Worm (Caenorhabditis elegans) whole organism, dauer: ENCODE data around the gene F36H5.4.

ENCODE experiments used
- unc-62 ChIP-seq: sonication (generic microtip); optimal IDR thresholded peaks from 2 replicates; lab custom pipeline; 2017; ENCODE audit warnings: missing biosample characterization, missing genetic modification reagents, missing genetic modification characterization

The F36H5.4 gene

DNA sequence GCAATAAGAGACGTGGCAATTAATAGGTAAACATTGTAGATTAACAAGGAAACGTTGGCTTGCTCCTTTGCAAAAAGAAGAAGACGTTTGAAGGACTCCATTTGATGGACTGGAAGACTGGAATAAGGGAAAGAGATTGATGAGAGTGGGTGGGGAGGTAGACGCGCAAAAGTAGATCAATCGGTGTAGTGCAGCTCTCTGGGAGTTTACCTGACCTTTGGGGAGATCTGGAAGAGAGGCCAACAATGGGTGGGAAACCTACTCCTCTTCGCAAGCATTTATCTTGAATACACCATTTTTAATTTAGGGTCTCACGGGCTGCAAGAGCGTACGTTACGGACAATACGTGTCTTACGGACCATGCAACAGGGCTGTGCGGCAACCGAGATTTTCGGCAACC lies 44.7 kb downstream of the F36H5.4 start, which contains the start of gene C08F1.12:
Gene C08F1.12 (minus strand): TSS at position 101 of the 400 bp plus-strand sequence.
- TF ChIP-seq unc-62 (GFP tag; lab: Kevin White, UChicago) = no peak

- TF ChIP-seq unc-62 (GFP tag; lab: Kevin White, UChicago) = no peak
These were observed 46.6 kb downstream of the F36H5.4 start, which contains the start of gene C08F1.8 for ce11 chrII:1808217-1808616. TSS of gene C08F1.8 (minus strand) at chrII:1808317.
